Worm (Caenorhabditis elegans): Measurements from ENCODE around the gene unc-10.

DNA sequence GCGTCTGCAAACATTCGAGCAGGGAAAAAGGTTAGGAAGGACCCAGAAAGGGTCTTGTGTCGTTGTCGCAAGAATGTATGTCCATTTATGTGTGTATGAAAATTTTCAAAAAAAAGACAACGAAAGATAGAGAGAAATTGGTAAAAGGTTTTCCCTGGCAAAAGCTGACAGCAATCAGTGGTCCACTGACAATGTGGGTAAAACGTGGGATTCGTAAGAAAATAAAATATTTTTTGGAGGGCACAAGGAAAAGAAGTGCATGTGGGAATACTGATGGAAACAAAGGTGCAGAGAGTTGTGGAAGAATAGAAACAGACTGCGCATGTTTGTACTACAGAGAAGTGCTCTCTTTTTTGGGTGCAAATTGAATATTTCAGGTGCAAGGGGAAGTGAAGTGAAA, 3.0 kb upstream of the unc-10 start:
- TF ChIP-seq med-1 (GFP tag; optimal IDR thresholded peaks at IDR 0.05; ENCODE audit: insufficient read depth) (no peak), klf-2 (GFP tag; conservative IDR thresholded peaks at IDR 0.05) (no peak), ztf-29 (GFP tag; IDR thresholded peaks at IDR 0.05) (no peak), flt-1 (GFP tag; IDR thresholded peaks at IDR 0.05) (no peak)
